Fruit fly (Drosophila melanogaster) whole organism, wandering third instar larva: Measurements from ENCODE around the gene CG32369.

Experiments used
- Abd-B ChIP-seq: fragments of >200 bp; optimal IDR thresholded peaks from 2 replicates; lab custom pipeline; 2017; ENCODE audit warnings: missing biosample characterization, missing genetic modification characterization
- CG32264 ChIP-seq: fragments of 200-800 bp; sonication (Bioruptor generic); optimal IDR thresholded peaks from 2 replicates; lab custom pipeline; 2016; ENCODE audit warnings: missing biosample characterization, missing genetic modification characterization
- CG9705 ChIP-seq: fragments of 200-800 bp; sonication (Bioruptor generic); optimal IDR thresholded peaks from 2 replicates; lab custom pipeline; 2018; ENCODE audit warnings: missing biosample characterization, mild to moderate bottlenecking, missing genetic modification characterization
- CrebA ChIP-seq: fragments of 200-800 bp; sonication (Bioruptor generic); optimal IDR thresholded peaks from 2 replicates; lab custom pipeline; 2016; ENCODE audit warnings: missing biosample characterization, mild to moderate bottlenecking, missing genetic modification characterization, borderline replicate concordance
- Dfd ChIP-seq: fragments of >200 bp; optimal IDR thresholded peaks from 2 replicates; lab custom pipeline; 2017; ENCODE audit warnings: missing biosample characterization, missing genetic modification characterization
- Dif ChIP-seq: fragments of 200-275, 200-300 bp; sonication (Bioruptor generic); optimal IDR thresholded peaks from 2 replicates; lab custom pipeline; 2018; ENCODE audit warnings: missing biosample characterization, missing genetic modification characterization; ENCODE audit not compliant: partially characterized antibody
- GATAd ChIP-seq: sonication (Bioruptor generic); optimal IDR thresholded peaks from 2 replicates; lab custom pipeline; 2016; ENCODE audit warnings: missing biosample characterization, missing genetic modification characterization
- HLH106 ChIP-seq: fragments of 200-800 bp; optimal IDR thresholded peaks from 3 replicates; lab custom pipeline; 2019; ENCODE audit warnings: missing biosample characterization, mild to moderate bottlenecking, missing genetic modification characterization, moderate library complexity
- Hnf4 ChIP-seq: fragments of 200-800 bp; sonication (Bioruptor generic); optimal IDR thresholded peaks from 2 replicates; lab custom pipeline; 2016; ENCODE audit warnings: missing biosample characterization, mild to moderate bottlenecking, missing genetic modification characterization
- Hr78 ChIP-seq: fragments of >200 bp; optimal IDR thresholded peaks from 2 replicates; lab custom pipeline; 2017; ENCODE audit warnings: missing biosample characterization, missing genetic modification characterization
- Hr83 ChIP-seq: fragments of 200-300 bp; sonication (Bioruptor generic); optimal IDR thresholded peaks from 2 replicates; lab custom pipeline; 2016; ENCODE audit warnings: missing biosample characterization, mild to moderate bottlenecking, missing genetic modification characterization, moderate library complexity; ENCODE audit not compliant: poor library complexity, severe bottlenecking
- Jra ChIP-seq: sonication (Bioruptor generic); optimal IDR thresholded peaks from 2 replicates; lab custom pipeline; 2016; ENCODE audit warnings: missing biosample characterization, missing genetic modification characterization
- Mio ChIP-seq: sonication (Bioruptor generic); optimal IDR thresholded peaks from 2 replicates; lab custom pipeline; 2016; ENCODE audit warnings: missing biosample characterization, missing genetic modification characterization
- Myc ChIP-seq: fragments of >200 bp; optimal IDR thresholded peaks from 2 replicates; lab custom pipeline; 2017
- N ChIP-seq: fragments of >200 bp; optimal IDR thresholded peaks from 2 replicates; lab custom pipeline; 2018; ENCODE audit warnings: missing biosample characterization, missing external identifiers, missing genetic modification characterization
- OdsH ChIP-seq: fragments of 200-800 bp; sonication (Bioruptor generic); optimal IDR thresholded peaks from 2 replicates; lab custom pipeline; 2016; ENCODE audit warnings: missing biosample characterization, mild to moderate bottlenecking, missing genetic modification characterization
- Rel ChIP-seq, 2 experiments: fragments of 200-800 bp; sonication (Bioruptor generic) in 1 of 2; optimal IDR thresholded peaks; 2 replicates in 1 of 2; 3 replicates in 1 of 2; lab custom pipeline; 2016 to 2019; ENCODE audit warnings: mild to moderate bottlenecking in 2 of 2, missing biosample characterization in 2 of 2, missing genetic modification characterization in 2 of 2, moderate library complexity in 1 of 2
- Sp1 ChIP-seq: fragments of 200-800 bp; sonication (Bioruptor generic); optimal IDR thresholded peaks from 3 replicates; lab custom pipeline; 2019; ENCODE audit warnings: missing biosample characterization, mild to moderate bottlenecking, missing genetic modification characterization, moderate library complexity
- Vsx2 ChIP-seq: fragments of 200-300, 225-300 bp; sonication (Bioruptor generic); optimal IDR thresholded peaks from 2 replicates; lab custom pipeline; 2018; ENCODE audit warnings: missing biosample characterization, missing genetic modification characterization; ENCODE audit not compliant: partially characterized antibody
- br ChIP-seq: fragments of 200-800 bp; sonication (Bioruptor generic); optimal IDR thresholded peaks from 2 replicates; lab custom pipeline; 2016; ENCODE audit warnings: missing biosample characterization, missing genetic modification characterization
- brk ChIP-seq: fragments of 200-800 bp; sonication (Bioruptor generic); optimal IDR thresholded peaks from 2 replicates; lab custom pipeline; 2016; ENCODE audit warnings: missing biosample characterization, mild to moderate bottlenecking, missing genetic modification characterization
- dl ChIP-seq, 2 experiments: fragments of 175-275, 200-275 bp in 1 of 2; fragments of 200-275 bp in 1 of 2; sonication (Bioruptor generic); optimal IDR thresholded peaks; lab custom pipeline; 2018; ENCODE audit warnings: mild to moderate bottlenecking in 2 of 2, missing biosample characterization in 2 of 2, missing genetic modification characterization in 2 of 2, moderate library complexity in 2 of 2; ENCODE audit not compliant: partially characterized antibody in 2 of 2, insufficient read depth in 1 of 2
- dmrt93B ChIP-seq: fragments of 200-800 bp; sonication (Bioruptor generic); optimal IDR thresholded peaks from 2 replicates; lab custom pipeline; 2018; ENCODE audit warnings: missing biosample characterization, mild to moderate bottlenecking, missing genetic modification characterization
- dsf ChIP-seq: sonication (Bioruptor generic); optimal IDR thresholded peaks from 2 replicates; lab custom pipeline; 2016; ENCODE audit warnings: missing biosample characterization, missing genetic modification characterization, borderline replicate concordance
- ey ChIP-seq: fragments of 200-800 bp; sonication (Bioruptor generic); optimal IDR thresholded peaks from 2 replicates; lab custom pipeline; 2016; ENCODE audit warnings: missing biosample characterization, missing genetic modification characterization
- foxo ChIP-seq, 2 experiments: fragments of 200-800 bp; sonication (Bioruptor generic); optimal IDR thresholded peaks; 2 replicates in 1 of 2; 3 replicates in 1 of 2; lab custom pipeline; 2016 to 2017; ENCODE audit warnings: missing biosample characterization in 2 of 2, missing genetic modification characterization in 2 of 2
- fru ChIP-seq: fragments of 200-800 bp; sonication (Bioruptor generic); optimal IDR thresholded peaks from 3 replicates; lab custom pipeline; 2016; ENCODE audit warnings: missing biosample characterization, mild to moderate bottlenecking, missing genetic modification characterization
- h ChIP-seq: fragments of 200-800 bp; sonication (Bioruptor generic); optimal IDR thresholded peaks from 3 replicates; lab custom pipeline; 2016; ENCODE audit warnings: missing biosample characterization, mild to moderate bottlenecking, missing genetic modification characterization
- jim ChIP-seq: fragments of 175-275, 200-325 bp; sonication (Bioruptor generic); optimal IDR thresholded peaks from 2 replicates; lab custom pipeline; 2016; ENCODE audit warnings: missing biosample characterization, mild to moderate bottlenecking, missing genetic modification characterization
- lola ChIP-seq: fragments of >200 bp; optimal IDR thresholded peaks from 2 replicates; lab custom pipeline; 2017; ENCODE audit warnings: missing biosample characterization, missing genetic modification characterization
- pan ChIP-seq: fragments of >200 bp; optimal IDR thresholded peaks from 2 replicates; lab custom pipeline; 2017
- psq ChIP-seq: fragments of 200-800 bp; sonication (Bioruptor generic); optimal IDR thresholded peaks from 3 replicates; lab custom pipeline; 2017; ENCODE audit warnings: missing biosample characterization, mild to moderate bottlenecking, missing genetic modification characterization, moderate library complexity
- rgr ChIP-seq: fragments of 200-800 bp; sonication (Bioruptor generic); optimal IDR thresholded peaks from 3 replicates; lab custom pipeline; 2016; ENCODE audit warnings: missing biosample characterization, mild to moderate bottlenecking, missing genetic modification characterization
- sage ChIP-seq: fragments of 200-800 bp; sonication (Bioruptor generic); optimal IDR thresholded peaks from 2 replicates; lab custom pipeline; 2016; ENCODE audit warnings: missing biosample characterization, mild to moderate bottlenecking, missing genetic modification characterization
- sv ChIP-seq: fragments of 200-800 bp; sonication (Bioruptor generic); optimal IDR thresholded peaks from 3 replicates; lab custom pipeline; 2016; ENCODE audit warnings: missing biosample characterization, missing genetic modification characterization
- tai ChIP-seq: sonication (Bioruptor generic); optimal IDR thresholded peaks from 2 replicates; lab custom pipeline; 2016; ENCODE audit warnings: missing biosample characterization, missing genetic modification characterization
- usp ChIP-seq: fragments of >200 bp; optimal IDR thresholded peaks from 2 replicates; lab custom pipeline; 2017; ENCODE audit warnings: missing biosample characterization, missing genetic modification characterization
- woc ChIP-seq: sonication (Bioruptor generic); optimal IDR thresholded peaks from 2 replicates; lab custom pipeline; 2016; ENCODE audit warnings: missing biosample characterization, mild to moderate bottlenecking, missing genetic modification characterization

The CG32369 gene

DNA sequence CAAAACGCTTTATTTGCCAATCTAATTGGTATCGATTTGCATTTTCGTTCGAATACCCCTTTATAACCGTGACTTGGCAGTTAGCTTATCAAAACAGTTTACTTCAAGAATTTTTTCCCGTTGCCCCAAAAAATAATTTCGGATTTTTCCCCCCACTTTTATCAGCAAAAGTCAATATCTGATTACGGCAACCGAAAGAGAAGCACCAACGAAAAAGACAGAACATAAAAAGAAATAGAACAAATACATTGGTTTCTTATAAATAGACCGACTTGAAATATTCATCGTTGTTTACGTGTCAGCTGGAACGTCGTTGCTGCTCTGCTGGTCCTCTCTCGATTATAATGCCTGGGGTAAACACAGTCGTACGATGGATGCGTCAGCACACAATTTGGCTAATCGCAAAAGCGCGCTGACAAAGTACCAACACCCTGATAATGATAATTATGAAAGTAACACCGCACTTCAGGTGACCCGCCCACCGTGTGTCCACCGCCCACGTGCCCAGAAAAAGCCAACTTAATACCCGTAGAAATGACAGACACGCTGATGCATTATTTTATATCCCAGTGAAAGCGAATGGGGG lies 8.2 kb downstream of the CG32369 start:
- TF ChIP-seq h (GFP tag; lab: Kevin White, UChicago) (peak; percentile 54), dmrt93B (no peak), Rel (GFP tag; optimal IDR thresholded peaks at IDR 0.05; lab: Kevin White, UChicago) (no peak), Rel (tag; optimal IDR thresholded peaks at IDR 0.05; lab: Kevin White, UChicago) (peak; percentile 91), fru (GFP tag; lab: Kevin White, UChicago) (peak; percentile 23), br (GFP tag; lab: Kevin White, UChicago) (peak; percentile 22), sv (GFP tag; lab: Kevin White, UChicago) (no peak), brk (GFP tag; lab: Kevin White, UChicago) (peak; percentile 18), Jra (GFP tag; lab: Kevin White, UChicago) (peak; percentile 6), foxo (GFP tag; optimal IDR thresholded peaks at IDR 0.05; lab: Kevin White, UChicago) (peak in 1 of 2 experiments; percentile 23), CrebA (GFP tag; lab: Kevin White, UChicago) (peak; percentile 63)

dm6 chr3L:7792775-7793174 lies 16.9 kb downstream of the CG32369 start:
- TF ChIP-seq Vsx2 (GFP tag; lab: Kevin White, UChicago) (no peak), CrebA (GFP tag; lab: Kevin White, UChicago) (peak; percentile 15), ey (GFP tag; lab: Kevin White, UChicago) (no peak), Myc (lab: Kevin White, UChicago) (no peak), jim (GFP tag; lab: Kevin White, UChicago) (no peak), brk (GFP tag; lab: Kevin White, UChicago) (no peak), OdsH (GFP tag; lab: Kevin White, UChicago) (no peak), dsf (GFP tag; lab: Kevin White, UChicago) (no peak)

- TF ChIP-seq lola (GFP tag; lab: Kevin White, UChicago), result no peak
- peak; percentile 84 for TF ChIP-seq tai (GFP tag; lab: Kevin White, UChicago)
- TF ChIP-seq rgr (GFP tag; lab: Kevin White, UChicago), result peak; percentile 96
- TF ChIP-seq sv (GFP tag; lab: Kevin White, UChicago), result no peak
- TF ChIP-seq HLH106 (tag; lab: Kevin White, UChicago), result peak; percentile 93
- no peak for TF ChIP-seq CrebA (GFP tag; lab: Kevin White, UChicago)
- peak; percentile 97 for TF ChIP-seq h (GFP tag; lab: Kevin White, UChicago)
- peak; percentile 81 for TF ChIP-seq sage (GFP tag; lab: Kevin White, UChicago)
- TF ChIP-seq N (GFP tag; lab: Kevin White, UChicago), result no peak
- peak; percentile 87 for TF ChIP-seq Hnf4 (GFP tag; lab: Kevin White, UChicago)
- no peak for TF ChIP-seq usp
- peak; percentile 87 for TF ChIP-seq woc
- TF ChIP-seq Hr78 (GFP tag; lab: Kevin White, UChicago), result no peak
- TF ChIP-seq psq, result peak; percentile 94
- TF ChIP-seq OdsH (GFP tag; lab: Kevin White, UChicago), result peak; percentile 95
- TF ChIP-seq ey (GFP tag; lab: Kevin White, UChicago), result peak; percentile 96
- peak; percentile 90 for TF ChIP-seq dmrt93B
- peak; percentile 83 for TF ChIP-seq GATAd (GFP tag; lab: Kevin White, UChicago)
- TF ChIP-seq Mio (GFP tag; lab: Kevin White, UChicago), result peak; percentile 73
- no peak for TF ChIP-seq dl (GFP tag; optimal IDR thresholded peaks at IDR 0.05; lab: Kevin White, UChicago; ENCODE audit: insufficient read depth in 1 of 2, partially characterized antibody in 2 of 2)
- TF ChIP-seq dsf (GFP tag; lab: Kevin White, UChicago), result peak; percentile 77
- TF ChIP-seq foxo (GFP tag; optimal IDR thresholded peaks at IDR 0.05; lab: Kevin White, UChicago), result peak; percentile 93 to 94
- TF ChIP-seq CG9705 (GFP tag; lab: Kevin White, UChicago), result peak; percentile 85
- peak; percentile 97 for TF ChIP-seq Sp1 (GFP tag; lab: Kevin White, UChicago)
- TF ChIP-seq Rel (GFP tag; optimal IDR thresholded peaks at IDR 0.05; lab: Kevin White, UChicago), result peak; percentile 53
- TF ChIP-seq Rel (tag; optimal IDR thresholded peaks at IDR 0.05; lab: Kevin White, UChicago), result peak; percentile 62
- TF ChIP-seq Myc (lab: Kevin White, UChicago), result no peak
- TF ChIP-seq brk (GFP tag; lab: Kevin White, UChicago), result peak; percentile 88
- no peak for TF ChIP-seq Dfd (GFP tag; lab: Kevin White, UChicago)
- no peak for TF ChIP-seq jim (GFP tag; lab: Kevin White, UChicago)
- peak; percentile 92 for TF ChIP-seq CG32264 (GFP tag; lab: Kevin White, UChicago)
- no peak for TF ChIP-seq Abd-B
- peak; percentile 90 for TF ChIP-seq fru (GFP tag; lab: Kevin White, UChicago)
- peak; percentile 31 for TF ChIP-seq Hr83
- peak; percentile 93 for TF ChIP-seq br (GFP tag; lab: Kevin White, UChicago)
- no peak for TF ChIP-seq Dif (GFP tag; lab: Kevin White, UChicago)
- peak; percentile 87 for TF ChIP-seq Jra (GFP tag; lab: Kevin White, UChicago)
- no peak for TF ChIP-seq pan (lab: Kevin White, UChicago)
- peak; percentile 80 for TF ChIP-seq Vsx2 (GFP tag; lab: Kevin White, UChicago)
These were observed 17.4 kb downstream of the CG32369 start for dm6 chr3L:7792249-7792648.
